Worm (Caenorhabditis elegans) whole organism, L1 larva: ENCODE data around the gene trxr-1.

ENCODE experiments used
- F16B12.6 ChIP-seq: fragments of 150-350 bp; optimal IDR thresholded peaks from 2 replicates; lab custom pipeline; 2014; ENCODE audit warnings: missing biosample characterization, missing genetic modification characterization
- nhr-12 ChIP-seq: sonication (generic microtip); optimal IDR thresholded peaks from 2 replicates; lab custom pipeline; 2017; ENCODE audit warnings: missing biosample characterization, missing genetic modification characterization
- nhr-19 ChIP-seq: fragments of 200-800 bp; sonication (Bioruptor generic); conservative IDR thresholded peaks from 2 replicates; pipeline ENCODE4 v1.3.6; 2022; ENCODE audit warnings: missing genetic modification characterization, missing compliant biosample characterization
- nhr-71 ChIP-seq: sonication (generic microtip); optimal IDR thresholded peaks from 2 replicates; lab custom pipeline; 2016; ENCODE audit warnings: mild to moderate bottlenecking, missing genetic modification characterization, moderate library complexity, missing compliant biosample characterization
- nhr-90 ChIP-seq: sonication (generic microtip); optimal IDR thresholded peaks from 2 replicates; lab custom pipeline; 2016; ENCODE audit warnings: mild to moderate bottlenecking, missing genetic modification characterization, missing compliant biosample characterization; ENCODE audit not compliant: poor library complexity
- sptf-1 ChIP-seq: fragments of 150-350 bp; optimal IDR thresholded peaks from 2 replicates; lab custom pipeline; 2014; ENCODE audit warnings: missing biosample characterization, missing genetic modification characterization
- sup-37 ChIP-seq: fragments of 200-800 bp; sonication (Bioruptor generic); optimal IDR thresholded peaks from 2 replicates; lab custom pipeline; 2018; ENCODE audit warnings: mild to moderate bottlenecking, missing genetic modification characterization, missing compliant biosample characterization
- swsn-7 ChIP-seq: sonication (generic microtip); optimal IDR thresholded peaks from 2 replicates; lab custom pipeline; 2016; ENCODE audit warnings: missing genetic modification characterization, missing compliant biosample characterization
- tbx-2 ChIP-seq: sonication (generic microtip); optimal IDR thresholded peaks from 2 replicates; lab custom pipeline; 2016; ENCODE audit warnings: missing genetic modification characterization, missing compliant biosample characterization
- tlp-1 ChIP-seq: fragments of 150-350 bp; optimal IDR thresholded peaks from 2 replicates; lab custom pipeline; 2014; ENCODE audit warnings: missing biosample characterization, missing genetic modification characterization
- unc-130 ChIP-seq: fragments of 150-350 bp; optimal IDR thresholded peaks from 2 replicates; lab custom pipeline; 2017; ENCODE audit warnings: missing biosample characterization, missing genetic modification characterization, inconsistent platforms
- zip-4 ChIP-seq: fragments of 200-800 bp; sonication (Bioruptor generic); optimal IDR thresholded peaks from 2 replicates; lab custom pipeline; 2018; ENCODE audit warnings: mild to moderate bottlenecking, missing genetic modification characterization, moderate library complexity, missing compliant biosample characterization

Gene trxr-1

DNA sequence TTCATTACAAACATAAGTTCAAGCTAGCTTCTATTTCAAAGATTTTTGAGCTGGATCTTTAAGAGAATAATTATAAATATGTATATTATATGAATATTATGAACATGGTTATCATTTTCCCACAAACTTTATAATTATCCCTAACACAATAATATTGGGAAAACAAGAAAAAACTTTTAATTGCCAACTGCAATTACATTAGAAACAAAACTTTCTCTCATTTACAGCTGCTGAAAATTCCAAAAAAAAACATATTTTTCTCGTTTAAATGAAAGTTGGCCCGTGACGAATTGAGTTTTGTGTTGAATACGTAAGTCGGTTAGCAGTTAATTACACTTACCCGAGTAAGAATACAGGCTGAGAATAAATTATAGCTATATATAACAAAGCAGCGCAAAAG is 50.9 kb downstream of the trxr-1 start:
- TF ChIP-seq unc-130 (tag; lab: Kevin White, UChicago): no peak
- TF ChIP-seq sup-37 (GFP tag; lab: Kevin White, UChicago): no peak
- TF ChIP-seq sptf-1 (tag; lab: Kevin White, UChicago): no peak
- no peak for TF ChIP-seq nhr-12 (tag; lab: Kevin White, UChicago)
- TF ChIP-seq F16B12.6 (tag; lab: Kevin White, UChicago): no peak

DNA sequence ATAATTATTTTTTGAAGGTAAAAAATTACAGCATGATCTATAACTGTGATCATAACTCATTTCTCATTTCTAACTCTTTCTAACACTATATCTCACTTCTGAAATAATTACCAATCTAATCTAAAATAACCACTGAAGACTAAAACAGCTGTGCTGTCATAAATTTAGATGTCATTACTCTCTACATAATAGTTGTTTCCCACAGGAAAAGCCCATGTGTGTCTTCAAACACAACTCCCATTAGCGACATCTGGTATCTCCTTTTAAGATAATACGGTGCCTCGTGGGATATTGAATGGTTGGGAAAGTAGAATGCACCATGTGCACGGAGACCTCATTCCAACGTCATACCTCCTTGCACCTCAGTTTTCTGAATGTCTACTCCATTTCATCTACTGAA is 53.3 kb downstream of the trxr-1 start, which contains the start of gene Y43B11AL.1:
Gene Y43B11AL.1, plus strand, starts transcription at position 301 of the 400 bp plus-strand sequence.
- TF ChIP-seq unc-130 (tag; lab: Kevin White, UChicago) (no peak), tlp-1 (no peak), nhr-71 (no peak), nhr-19 (no peak), nhr-90 (no peak), zip-4 (GFP tag; lab: Kevin White, UChicago) (no peak), swsn-7 (no peak), tbx-2 (no peak)
